Fruit fly (Drosophila melanogaster): ENCODE measurements around the gene alphaTub84D.

Gene alphaTub84D

DNA sequence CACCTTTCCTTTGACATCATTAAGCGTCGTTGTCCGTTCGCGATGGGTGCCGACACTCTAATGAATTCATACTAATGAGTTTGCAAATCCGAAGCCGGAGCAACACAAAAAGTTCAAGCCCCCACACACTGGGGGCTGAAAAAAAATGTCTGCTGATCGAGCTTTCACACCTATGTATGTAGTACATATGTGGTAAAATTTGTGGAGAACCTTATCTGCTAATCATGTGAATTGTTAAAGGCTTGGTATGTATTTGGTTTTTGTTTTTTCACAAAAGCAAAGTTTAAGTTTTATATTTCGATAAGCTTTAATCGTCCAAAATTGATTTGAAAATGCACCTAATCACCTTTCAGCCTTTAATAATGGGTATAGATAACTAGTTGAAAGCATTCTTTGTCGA is 5.7 kb downstream of the alphaTub84D start, which contains the start of gene alpha-Est5:
alpha-Est5 (minus strand) TSS at position 110 of the 400 bp plus-strand sequence.
- no peak for TF ChIP-seq Sin3A (optimal IDR thresholded peaks at IDR 0.05)
- no peak for TF ChIP-seq h (optimal IDR thresholded peaks at IDR 0.05)
- no peak for TF ChIP-seq Myc (optimal IDR thresholded peaks at IDR 0.05)
- TF ChIP-seq insv (optimal IDR thresholded peaks at IDR 0.05): no peak
- TF ChIP-seq psq (optimal IDR thresholded peaks at IDR 0.05): no peak
- no peak for TF ChIP-seq ttk (optimal IDR thresholded peaks at IDR 0.05)

DNA sequence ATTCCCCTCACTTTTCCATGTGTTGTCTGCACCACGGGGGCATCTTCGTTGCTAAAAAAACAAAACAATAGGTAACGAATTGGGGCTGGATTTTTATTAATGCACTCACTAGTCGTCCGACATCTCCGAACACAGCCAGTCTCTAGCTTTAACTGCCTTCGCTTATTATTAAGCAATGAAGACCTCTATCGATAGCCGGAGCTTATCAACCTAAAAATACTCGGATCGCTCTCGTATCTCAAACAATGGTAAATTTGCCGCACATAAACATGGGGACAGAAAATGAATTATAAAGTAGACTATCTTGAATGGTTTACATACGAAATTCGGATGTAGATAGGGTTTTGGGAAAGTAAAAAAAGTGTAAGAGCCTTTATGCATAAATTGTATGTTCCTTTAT is 7.9 kb downstream of the alphaTub84D start, which contains the start of gene alpha-Est4:
alpha-Est4 (minus strand) TSS at position 181 of the 400 bp plus-strand sequence.
- TF ChIP-seq psq (optimal IDR thresholded peaks at IDR 0.05): no peak
- TF ChIP-seq Sin3A (optimal IDR thresholded peaks at IDR 0.05): no peak
- no peak for TF ChIP-seq h (optimal IDR thresholded peaks at IDR 0.05)
- TF ChIP-seq insv (optimal IDR thresholded peaks at IDR 0.05): no peak
- TF ChIP-seq Myc (optimal IDR thresholded peaks at IDR 0.05): no peak
- TF ChIP-seq ttk (optimal IDR thresholded peaks at IDR 0.05): no peak

DNA sequence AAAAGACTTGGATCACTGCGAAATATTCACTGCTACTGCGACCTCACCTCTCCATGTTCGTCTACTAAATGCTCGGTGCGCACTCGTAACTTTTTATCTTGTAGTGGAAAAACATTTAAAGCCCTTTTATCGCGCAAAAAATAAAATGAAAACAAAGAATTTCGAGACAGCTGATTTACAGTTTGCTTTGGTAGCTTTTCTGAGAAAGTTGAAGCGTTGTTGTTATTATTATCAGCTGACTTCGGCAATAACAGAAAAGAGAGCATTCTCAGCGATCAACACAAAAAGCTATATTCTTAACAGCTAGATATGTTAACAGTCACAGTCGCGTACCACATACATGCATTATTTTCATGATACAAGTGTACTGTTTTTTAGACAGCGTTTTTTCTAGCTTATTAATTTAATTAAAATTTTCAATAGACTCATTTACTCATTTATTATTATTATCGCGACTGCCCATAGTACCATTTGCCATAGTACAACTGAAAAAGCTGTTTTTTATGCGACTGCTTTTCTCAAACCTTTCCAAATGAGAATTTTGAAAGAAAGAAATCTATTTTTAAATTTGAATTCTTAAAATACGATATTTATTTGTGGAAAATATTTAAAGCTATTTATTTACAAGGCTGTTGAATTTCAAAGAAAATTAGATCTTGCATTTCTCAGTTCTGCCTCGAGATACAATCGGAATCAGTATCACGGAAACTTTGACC is 10.8 kb downstream of the alphaTub84D start, which contains the start of the genes alpha-Est3 and alpha-Est2:
alpha-Est3 (minus strand) TSS at position 487 of the 716 bp plus-strand sequence.
alpha-Est2 (plus strand) TSS at position 666 of the 716 bp plus-strand sequence.
- no peak for TF ChIP-seq psq (optimal IDR thresholded peaks at IDR 0.05)
- TF ChIP-seq Myc (optimal IDR thresholded peaks at IDR 0.05): no peak
- TF ChIP-seq ttk (optimal IDR thresholded peaks at IDR 0.05): no peak
- no peak for TF ChIP-seq Sin3A (optimal IDR thresholded peaks at IDR 0.05)
- no peak for TF ChIP-seq insv (optimal IDR thresholded peaks at IDR 0.05)
- no peak for TF ChIP-seq h (optimal IDR thresholded peaks at IDR 0.05)

DNA sequence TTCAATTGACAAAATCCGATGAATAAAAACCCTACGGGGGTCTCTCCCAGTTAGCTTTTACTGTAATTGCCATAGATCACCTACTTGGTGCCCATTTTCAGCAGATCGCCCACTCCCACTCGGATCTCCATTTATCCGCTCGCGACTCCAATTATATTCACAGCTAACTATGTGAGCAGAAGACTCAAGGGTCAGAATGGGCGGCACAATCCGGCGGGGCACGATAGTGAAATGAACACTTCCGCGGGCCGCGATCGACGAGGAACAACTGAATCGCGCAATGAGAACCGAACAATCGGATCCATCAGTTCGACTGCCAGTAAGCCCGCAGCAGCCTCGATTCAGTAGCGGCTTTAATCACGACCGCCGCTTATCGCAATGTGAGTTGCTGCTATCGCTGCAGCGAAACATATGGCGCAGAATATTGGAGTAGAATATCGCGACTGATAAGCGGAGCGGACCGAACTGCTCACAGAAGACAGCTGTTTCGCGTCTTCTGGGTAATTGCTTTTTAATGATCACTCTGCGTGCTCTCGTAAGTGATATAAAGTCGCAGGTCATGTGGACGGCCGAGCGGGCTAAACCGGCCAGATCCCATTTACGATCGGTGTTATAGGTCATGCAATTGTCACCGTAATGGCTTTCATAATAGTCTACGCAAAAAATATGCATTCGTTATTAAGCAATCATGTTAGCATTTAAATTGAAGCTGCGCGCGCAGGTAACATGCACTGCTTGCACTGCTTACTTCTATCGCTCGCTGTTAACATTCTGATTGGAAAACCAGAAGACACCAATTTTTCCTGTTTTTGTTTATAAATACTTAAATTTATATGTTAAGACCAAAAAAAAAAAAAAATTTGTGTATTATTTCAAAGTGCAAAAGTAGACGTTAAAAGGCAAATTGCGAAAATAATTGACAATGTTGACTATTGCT is 18.5 kb downstream of the alphaTub84D start, which contains the start of gene alpha-Est1:
alpha-Est1 (minus strand) TSS at position 317 of the 937 bp plus-strand sequence.
- TF ChIP-seq Myc (optimal IDR thresholded peaks at IDR 0.05): no peak
- TF ChIP-seq h (optimal IDR thresholded peaks at IDR 0.05): no peak
- TF ChIP-seq insv (optimal IDR thresholded peaks at IDR 0.05): no peak
- TF ChIP-seq ttk (optimal IDR thresholded peaks at IDR 0.05): no peak
- no peak for TF ChIP-seq psq (optimal IDR thresholded peaks at IDR 0.05)
- no peak for TF ChIP-seq Sin3A (optimal IDR thresholded peaks at IDR 0.05)

DNA sequence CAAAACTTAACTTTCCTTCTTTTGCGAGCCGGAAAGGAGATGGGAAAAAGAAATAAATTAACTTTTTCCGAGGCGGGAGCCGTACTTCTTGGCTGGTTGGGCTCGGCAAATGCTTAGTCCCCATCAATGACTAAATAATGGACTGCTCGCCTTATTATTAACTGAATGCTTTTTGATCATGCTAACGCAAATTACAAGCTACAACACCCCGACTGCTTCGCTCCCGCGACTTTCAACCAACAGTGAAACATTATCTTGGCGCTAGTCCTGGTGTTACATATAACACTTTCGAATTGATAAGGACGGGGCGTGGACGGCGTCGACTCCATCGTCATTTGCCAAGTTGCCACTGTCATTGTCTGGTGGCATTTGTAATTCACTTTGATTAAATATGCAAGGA is 21.2 kb downstream of the alphaTub84D start, which contains the start of gene CG45545:
CG45545 (plus strand) TSS at position 301 of the 400 bp plus-strand sequence.
- no peak for TF ChIP-seq insv (optimal IDR thresholded peaks at IDR 0.05)
- no peak for TF ChIP-seq ttk (optimal IDR thresholded peaks at IDR 0.05)
- no peak for TF ChIP-seq Sin3A (optimal IDR thresholded peaks at IDR 0.05)
- TF ChIP-seq h (optimal IDR thresholded peaks at IDR 0.05): no peak

DNA sequence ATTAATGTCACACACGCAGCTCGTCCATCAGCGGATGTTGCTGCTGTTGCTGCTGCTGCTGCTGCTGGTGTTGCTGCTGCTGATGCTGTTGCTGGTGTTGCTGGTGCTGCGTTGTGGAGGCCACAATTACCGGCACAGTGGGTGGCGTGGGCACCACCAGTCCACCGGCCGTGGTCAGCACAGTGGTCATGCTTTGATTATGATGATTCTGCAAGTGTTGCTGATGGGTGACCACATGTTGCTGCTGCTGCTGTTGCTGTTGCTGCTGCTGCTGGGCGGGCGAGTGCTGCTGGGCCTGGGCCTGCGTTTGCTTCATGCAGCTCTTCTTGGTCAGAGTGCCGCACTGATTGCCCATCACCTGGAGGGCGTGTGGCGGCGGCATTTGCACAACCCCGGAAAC is 41.7 kb downstream of the alphaTub84D start:
- no peak for TF ChIP-seq insv (optimal IDR thresholded peaks at IDR 0.05)
- no peak for TF ChIP-seq ttk (optimal IDR thresholded peaks at IDR 0.05)
- no peak for TF ChIP-seq Myc (optimal IDR thresholded peaks at IDR 0.05)
- no peak for TF ChIP-seq psq (optimal IDR thresholded peaks at IDR 0.05)
- no peak for TF ChIP-seq Sin3A (optimal IDR thresholded peaks at IDR 0.05)
- TF ChIP-seq h (optimal IDR thresholded peaks at IDR 0.05): no peak

Measured in Kc167 (cell line).